Worm (Caenorhabditis elegans): Measurements from ENCODE around the gene T07C4.12.
A peak's percentile ranks its signal among the peaks of the same experiment; 100 is the strongest.

Gene T07C4.12

DNA sequence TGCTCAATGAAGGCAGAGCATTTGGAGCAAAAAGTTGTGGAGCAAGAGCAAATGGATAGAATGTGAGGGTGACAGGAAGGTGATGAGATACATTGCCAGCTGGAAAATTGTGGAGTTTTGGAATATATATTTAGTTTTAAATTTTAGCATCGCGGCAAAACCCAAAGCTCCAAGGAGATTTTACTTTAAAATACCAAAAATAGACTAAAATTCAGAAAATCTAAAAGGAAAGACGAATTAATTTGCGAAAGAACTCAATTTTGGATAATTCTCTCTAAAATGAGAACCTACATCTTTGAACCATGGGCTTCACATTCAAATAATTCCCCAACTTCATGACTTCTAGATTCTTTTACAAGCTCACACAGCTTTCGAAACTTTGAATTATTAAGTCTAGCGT, at the start of gene T07C4.12:
T07C4.12 (minus strand) TSS at position 101 of the 400 bp plus-strand sequence.
- TF ChIP-seq ref-1 (GFP tag; conservative IDR thresholded peaks at IDR 0.05): no peak
- no peak for TF ChIP-seq ztf-23 (GFP tag; IDR thresholded peaks at IDR 0.05)
- no peak for TF ChIP-seq cog-1 (tag; optimal IDR thresholded peaks at IDR 0.05)
- no peak for TF ChIP-seq ztf-29 (GFP tag; IDR thresholded peaks at IDR 0.05)
- no peak for TF ChIP-seq med-1 (GFP tag; optimal IDR thresholded peaks at IDR 0.05; ENCODE audit: insufficient read depth)
- TF ChIP-seq T22C8.4 (GFP tag; IDR thresholded peaks at IDR 0.05): no peak
- no peak for TF ChIP-seq tab-1 (GFP tag; IDR thresholded peaks at IDR 0.05)
- TF ChIP-seq klf-2 (GFP tag; conservative IDR thresholded peaks at IDR 0.05): no peak
- no peak for TF ChIP-seq flt-1 (GFP tag; IDR thresholded peaks at IDR 0.05)

DNA sequence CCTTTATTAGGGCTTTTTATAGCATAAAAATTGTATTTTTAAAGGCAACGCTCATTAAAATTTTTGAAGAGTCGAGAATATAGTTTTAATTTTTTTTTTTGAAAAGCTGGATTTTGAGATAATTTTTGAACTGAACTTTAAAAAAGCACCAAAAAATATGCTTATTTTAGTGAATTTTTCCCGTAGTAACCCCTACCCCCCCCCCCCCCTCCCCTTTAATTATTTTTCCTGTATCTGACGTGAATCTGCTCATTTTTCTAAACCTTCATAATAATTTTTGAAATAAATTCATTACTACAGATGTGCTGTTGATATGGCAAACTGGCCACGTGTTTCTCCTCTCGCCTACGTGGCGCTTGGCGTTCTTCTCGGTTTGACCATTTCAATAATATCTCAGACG, 49.0 kb upstream of the T07C4.12 start, which contains the start of gene C38H2.2:
C38H2.2 (plus strand) TSS at position 301 of the 400 bp plus-strand sequence.
- TF ChIP-seq ztf-29 (GFP tag; IDR thresholded peaks at IDR 0.05) (no peak), med-1 (GFP tag; optimal IDR thresholded peaks at IDR 0.05; ENCODE audit: insufficient read depth) (no peak), cog-1 (tag; optimal IDR thresholded peaks at IDR 0.05) (no peak), flt-1 (GFP tag; IDR thresholded peaks at IDR 0.05) (no peak), ztf-23 (GFP tag; IDR thresholded peaks at IDR 0.05) (no peak), ref-1 (GFP tag; conservative IDR thresholded peaks at IDR 0.05) (no peak), T22C8.4 (GFP tag; IDR thresholded peaks at IDR 0.05) (no peak), klf-2 (GFP tag; conservative IDR thresholded peaks at IDR 0.05) (no peak), tab-1 (GFP tag; IDR thresholded peaks at IDR 0.05) (no peak)

DNA sequence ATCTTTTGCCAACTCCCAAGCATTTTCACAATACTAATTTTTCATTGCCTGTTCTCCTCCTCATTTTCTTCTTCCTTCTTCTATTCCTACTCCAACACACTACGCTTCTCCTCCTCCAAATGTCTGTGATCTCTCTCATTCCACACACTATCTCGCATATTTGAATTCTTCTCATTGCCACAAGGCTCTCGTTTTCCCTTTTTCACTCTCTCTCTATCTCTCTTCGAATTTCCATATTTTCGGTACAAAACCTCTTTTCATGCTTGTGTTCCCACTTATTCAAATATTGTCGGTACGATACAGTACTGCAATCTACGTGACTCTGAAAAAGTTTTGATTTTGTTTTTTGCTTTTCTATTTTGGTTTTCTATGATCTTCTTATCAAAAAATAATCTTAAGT, 48.2 kb upstream of the T07C4.12 start:
- TF ChIP-seq ztf-23 (GFP tag; IDR thresholded peaks at IDR 0.05) (no peak), tab-1 (GFP tag; IDR thresholded peaks at IDR 0.05) (no peak), flt-1 (GFP tag; IDR thresholded peaks at IDR 0.05) (no peak), med-1 (GFP tag; optimal IDR thresholded peaks at IDR 0.05; ENCODE audit: insufficient read depth) (no peak), klf-2 (GFP tag; conservative IDR thresholded peaks at IDR 0.05) (no peak), cog-1 (tag; optimal IDR thresholded peaks at IDR 0.05) (no peak), ref-1 (GFP tag; conservative IDR thresholded peaks at IDR 0.05) (no peak), T22C8.4 (GFP tag; IDR thresholded peaks at IDR 0.05) (no peak), ztf-29 (GFP tag; IDR thresholded peaks at IDR 0.05) (no peak)

DNA sequence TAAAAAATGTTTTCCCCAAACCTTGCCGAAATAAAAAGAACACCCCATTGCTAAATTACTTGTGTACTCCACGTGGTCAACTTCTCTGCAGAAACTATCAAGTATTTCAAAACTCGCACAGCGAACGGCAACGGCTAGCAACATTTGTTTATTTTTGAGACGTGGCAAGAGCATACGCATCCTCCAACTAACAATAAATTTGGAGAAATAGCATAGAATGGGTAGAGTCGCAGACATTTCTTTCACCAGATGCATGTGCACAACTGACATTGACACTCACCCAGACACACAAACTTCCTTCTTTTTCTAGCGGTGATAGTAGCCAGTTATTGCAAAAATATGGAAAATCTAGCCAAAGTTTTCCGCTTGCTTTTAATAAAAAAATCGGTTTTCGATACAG, 47.2 kb upstream of the T07C4.12 start:
- no peak for TF ChIP-seq tab-1 (GFP tag; IDR thresholded peaks at IDR 0.05)
- TF ChIP-seq ref-1 (GFP tag; conservative IDR thresholded peaks at IDR 0.05): no peak
- TF ChIP-seq ztf-23 (GFP tag; IDR thresholded peaks at IDR 0.05): no peak
- no peak for TF ChIP-seq cog-1 (tag; optimal IDR thresholded peaks at IDR 0.05)
- no peak for TF ChIP-seq flt-1 (GFP tag; IDR thresholded peaks at IDR 0.05)
- no peak for TF ChIP-seq med-1 (GFP tag; optimal IDR thresholded peaks at IDR 0.05; ENCODE audit: insufficient read depth)
- TF ChIP-seq T22C8.4 (GFP tag; IDR thresholded peaks at IDR 0.05): no peak
- TF ChIP-seq klf-2 (GFP tag; conservative IDR thresholded peaks at IDR 0.05): no peak
- TF ChIP-seq ztf-29 (GFP tag; IDR thresholded peaks at IDR 0.05): no peak

DNA sequence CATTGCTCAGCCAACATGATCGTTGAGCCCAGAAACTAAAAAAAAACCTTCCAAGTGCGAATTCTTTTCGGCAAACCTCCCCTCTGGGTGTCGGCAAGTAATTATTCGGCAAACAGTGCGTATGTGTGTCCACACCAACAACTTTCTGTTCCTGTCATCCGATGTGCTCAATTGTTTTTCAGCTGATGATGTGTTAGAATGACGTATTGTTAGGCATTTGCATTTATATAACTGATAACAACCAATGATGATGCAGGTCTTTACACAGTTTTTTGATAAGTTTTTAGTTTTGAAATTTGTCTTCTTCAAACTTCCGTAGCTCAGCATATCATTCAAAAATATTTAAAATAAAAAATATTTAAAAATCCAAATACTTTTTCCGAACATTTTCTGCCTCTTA, 46.4 kb upstream of the T07C4.12 start:
- TF ChIP-seq klf-2 (GFP tag; conservative IDR thresholded peaks at IDR 0.05) (no peak), T22C8.4 (GFP tag; IDR thresholded peaks at IDR 0.05) (no peak), cog-1 (tag; optimal IDR thresholded peaks at IDR 0.05) (no peak), ztf-29 (GFP tag; IDR thresholded peaks at IDR 0.05) (no peak), tab-1 (GFP tag; IDR thresholded peaks at IDR 0.05) (no peak), flt-1 (GFP tag; IDR thresholded peaks at IDR 0.05) (no peak)

DNA sequence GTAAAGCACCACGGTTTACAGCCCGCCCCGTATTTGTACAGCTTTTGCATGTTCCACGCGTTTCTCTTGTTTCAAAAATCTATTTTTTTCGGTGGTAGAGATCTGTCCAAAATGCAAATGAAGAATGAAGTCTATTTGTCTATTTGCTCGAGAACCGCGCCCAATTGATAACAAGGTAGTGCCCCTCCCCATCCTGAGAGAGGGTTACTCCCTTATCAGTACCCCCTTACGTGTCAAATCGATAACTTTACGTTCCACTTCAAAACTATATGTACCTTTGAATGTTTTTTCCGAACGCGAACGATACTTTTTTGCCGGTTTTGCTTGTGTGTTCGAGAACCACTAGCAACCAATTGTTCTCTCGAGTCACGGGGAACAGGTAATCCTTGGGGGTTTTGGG, 43.6 kb upstream of the T07C4.12 start:
- no peak for TF ChIP-seq tab-1 (GFP tag; IDR thresholded peaks at IDR 0.05)
- TF ChIP-seq cog-1 (tag; optimal IDR thresholded peaks at IDR 0.05): no peak
- no peak for TF ChIP-seq ztf-29 (GFP tag; IDR thresholded peaks at IDR 0.05)
- TF ChIP-seq ref-1 (GFP tag; conservative IDR thresholded peaks at IDR 0.05): no peak
- TF ChIP-seq ztf-23 (GFP tag; IDR thresholded peaks at IDR 0.05): no peak
- TF ChIP-seq T22C8.4 (GFP tag; IDR thresholded peaks at IDR 0.05): no peak
- TF ChIP-seq flt-1 (GFP tag; IDR thresholded peaks at IDR 0.05): no peak
- no peak for TF ChIP-seq klf-2 (GFP tag; conservative IDR thresholded peaks at IDR 0.05)
- TF ChIP-seq med-1 (GFP tag; optimal IDR thresholded peaks at IDR 0.05; ENCODE audit: insufficient read depth): no peak

DNA sequence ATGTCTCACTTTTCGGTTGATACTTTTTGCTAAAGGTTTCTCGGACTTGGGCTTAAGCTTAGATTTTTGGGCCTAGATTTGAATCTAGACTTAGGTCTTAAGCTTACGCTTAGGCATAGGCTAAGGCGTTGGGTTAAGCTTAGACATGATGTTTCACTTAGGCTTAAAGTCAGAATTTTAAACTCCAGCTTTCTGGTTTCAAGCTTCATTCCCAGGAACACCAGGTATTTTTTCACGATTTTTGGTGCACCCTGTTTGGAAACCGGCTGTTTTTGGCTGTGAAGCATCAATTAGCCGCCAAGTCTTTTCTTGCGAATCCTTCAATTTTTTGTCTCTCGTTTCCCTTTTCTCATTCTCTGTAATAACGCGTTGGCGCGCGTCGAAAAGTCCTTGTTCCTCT, 41.4 kb upstream of the T07C4.12 start:
- TF ChIP-seq cog-1 (tag; optimal IDR thresholded peaks at IDR 0.05) (no peak), ref-1 (GFP tag; conservative IDR thresholded peaks at IDR 0.05) (no peak), med-1 (GFP tag; optimal IDR thresholded peaks at IDR 0.05; ENCODE audit: insufficient read depth) (no peak), tab-1 (GFP tag; IDR thresholded peaks at IDR 0.05) (no peak), ztf-29 (GFP tag; IDR thresholded peaks at IDR 0.05) (no peak), klf-2 (GFP tag; conservative IDR thresholded peaks at IDR 0.05) (no peak), T22C8.4 (GFP tag; IDR thresholded peaks at IDR 0.05) (no peak), ztf-23 (GFP tag; IDR thresholded peaks at IDR 0.05) (no peak), flt-1 (GFP tag; IDR thresholded peaks at IDR 0.05) (no peak)

DNA sequence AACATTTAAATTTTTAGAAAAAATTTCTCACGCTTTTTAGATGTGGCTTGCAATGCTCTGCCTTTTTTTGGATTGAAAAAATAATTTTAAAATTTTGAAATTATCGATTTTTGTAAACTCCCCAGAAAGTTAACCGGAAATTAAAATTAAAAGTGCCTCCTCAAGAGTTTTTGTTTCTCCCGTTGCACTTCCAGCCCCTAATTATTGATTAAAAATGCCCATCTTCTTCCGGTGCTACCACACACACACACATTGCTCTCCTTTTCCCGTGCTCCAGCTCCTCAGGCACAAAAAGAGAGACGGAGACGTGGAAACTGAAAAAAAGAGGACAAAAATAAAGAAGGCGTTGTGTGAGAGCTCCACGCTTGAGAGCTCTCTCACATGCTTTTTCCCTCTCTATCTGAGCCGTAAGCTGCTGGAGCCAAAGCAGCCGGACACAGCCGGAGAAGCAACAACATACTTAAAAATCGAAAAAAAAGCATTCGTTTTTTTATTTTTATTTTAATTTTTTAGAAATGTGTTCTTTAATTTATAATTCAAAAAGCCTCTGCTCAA, 35.0 kb upstream of the T07C4.12 start:
- TF ChIP-seq klf-2 (GFP tag; conservative IDR thresholded peaks at IDR 0.05) (no peak), ztf-23 (GFP tag; IDR thresholded peaks at IDR 0.05) (no peak), T22C8.4 (GFP tag; IDR thresholded peaks at IDR 0.05) (peak; percentile 32; the same call in 1 of the 2 replicates)

DNA sequence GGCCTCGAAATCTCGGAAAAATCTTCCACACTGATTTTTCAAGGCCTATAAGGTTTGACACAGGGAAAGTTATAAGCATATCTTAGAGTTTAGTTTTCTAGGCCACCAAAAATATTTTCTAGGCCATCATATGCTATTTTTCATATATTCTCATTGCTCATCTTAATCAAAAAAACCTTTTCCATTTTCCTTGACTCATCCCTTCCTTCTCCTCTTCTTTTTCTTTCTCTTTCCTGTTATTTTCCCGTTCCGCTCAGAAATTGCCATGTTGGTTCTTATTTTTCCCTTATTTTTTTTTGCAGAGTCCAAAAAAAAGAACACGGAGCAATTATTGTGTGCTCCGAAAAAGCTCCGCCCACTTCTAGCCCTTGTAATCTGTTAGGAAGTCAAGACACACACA, 32.2 kb upstream of the T07C4.12 start, which contains the start of gene tbc-8:
tbc-8 (plus strand) TSS at position 301 of the 400 bp plus-strand sequence.
- TF ChIP-seq ztf-23 (GFP tag; IDR thresholded peaks at IDR 0.05): no peak
- no peak for TF ChIP-seq cog-1 (tag; optimal IDR thresholded peaks at IDR 0.05)
- no peak for TF ChIP-seq med-1 (GFP tag; optimal IDR thresholded peaks at IDR 0.05; ENCODE audit: insufficient read depth)
- no peak for TF ChIP-seq T22C8.4 (GFP tag; IDR thresholded peaks at IDR 0.05)
- TF ChIP-seq tab-1 (GFP tag; IDR thresholded peaks at IDR 0.05): no peak
- no peak for TF ChIP-seq flt-1 (GFP tag; IDR thresholded peaks at IDR 0.05)
- TF ChIP-seq ztf-29 (GFP tag; IDR thresholded peaks at IDR 0.05): no peak
- TF ChIP-seq ref-1 (GFP tag; conservative IDR thresholded peaks at IDR 0.05): no peak
- TF ChIP-seq klf-2 (GFP tag; conservative IDR thresholded peaks at IDR 0.05): no peak

DNA sequence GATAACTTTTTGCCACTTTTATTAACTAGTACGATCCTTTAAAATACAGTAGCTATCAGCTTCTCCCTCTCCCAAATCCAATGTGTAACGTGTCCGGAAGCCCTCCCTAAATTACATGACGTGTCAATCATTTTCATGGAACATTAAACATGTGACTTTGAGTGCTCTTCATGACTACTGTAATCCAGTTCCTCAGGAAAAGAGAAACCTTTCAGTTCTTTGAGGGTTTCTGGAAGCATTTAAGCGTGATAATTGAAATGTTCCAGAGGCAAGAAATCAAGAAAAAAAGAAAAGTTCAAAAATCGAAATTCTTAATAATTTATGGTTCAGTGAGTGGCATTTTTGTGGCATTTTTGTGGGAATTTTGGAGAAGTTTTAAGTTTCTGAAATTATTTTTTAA, 30.5 kb upstream of the T07C4.12 start:
- TF ChIP-seq ref-1 (GFP tag; conservative IDR thresholded peaks at IDR 0.05): no peak
- TF ChIP-seq ztf-29 (GFP tag; IDR thresholded peaks at IDR 0.05): no peak
- TF ChIP-seq T22C8.4 (GFP tag; IDR thresholded peaks at IDR 0.05): no peak
- no peak for TF ChIP-seq med-1 (GFP tag; optimal IDR thresholded peaks at IDR 0.05; ENCODE audit: insufficient read depth)
- no peak for TF ChIP-seq klf-2 (GFP tag; conservative IDR thresholded peaks at IDR 0.05)
- no peak for TF ChIP-seq flt-1 (GFP tag; IDR thresholded peaks at IDR 0.05)
- no peak for TF ChIP-seq ztf-23 (GFP tag; IDR thresholded peaks at IDR 0.05)
- TF ChIP-seq tab-1 (GFP tag; IDR thresholded peaks at IDR 0.05): no peak
- no peak for TF ChIP-seq cog-1 (tag; optimal IDR thresholded peaks at IDR 0.05)

Data from whole organism, midembryonic.